Worm (Caenorhabditis elegans): ENCODE results near the gene rbc-1.

ce11 chrX:14653486-14653885 lies 42.3 kb downstream of the rbc-1 start:
- TF ChIP-seq ceh-9 (tag; optimal IDR thresholded peaks at IDR 0.05) (no peak), pag-3 (tag; optimal IDR thresholded peaks at IDR 0.05; ENCODE audit: borderline replicate concordance) (no peak), madf-2 (tag; optimal IDR thresholded peaks at IDR 0.05) (no peak), fax-1 (tag; optimal IDR thresholded peaks at IDR 0.05) (no peak), syd-9 (tag; optimal IDR thresholded peaks at IDR 0.05) (no peak), ceh-18 (tag; optimal IDR thresholded peaks at IDR 0.05) (peak; percentile 60)

Data from whole organism, late embryonic.